Worm (Caenorhabditis elegans): ENCODE data around the gene chil-3.
"Not testable (repeated sequence)": the region's sequence is repeated elsewhere in the genome, so short reads cannot be mapped to it uniquely, and the experiment has no call there.

Gene chil-3

DNA sequence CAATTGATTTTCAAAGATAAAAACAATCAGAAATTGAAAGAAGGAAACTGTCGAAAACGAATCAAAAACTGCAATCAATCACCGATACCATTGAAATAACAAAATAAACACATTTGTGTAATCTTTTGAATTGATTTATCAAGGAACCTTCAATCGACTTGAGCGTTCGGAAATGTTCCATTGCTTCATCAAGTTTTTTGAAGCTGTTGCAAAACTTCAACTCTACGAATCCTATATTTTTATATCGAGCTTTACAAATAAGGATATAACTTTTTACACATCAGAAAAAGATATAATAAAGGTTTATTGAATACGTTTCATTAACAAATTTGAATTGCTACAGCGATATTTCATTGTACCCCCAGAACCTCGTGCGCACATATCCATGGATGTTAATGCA, 11.7 kb upstream of the chil-3 start, which contains the start of gene chil-8:
Gene chil-8 (minus strand): TSS at position 101 of the 400 bp plus-strand sequence.
- TF ChIP-seq tbx-37 (GFP tag; conservative IDR thresholded peaks at IDR 0.05) (no peak), ets-7 (tag; optimal IDR thresholded peaks at IDR 0.05) (no peak), aly-1 (tag; optimal IDR thresholded peaks at IDR 0.05) (no peak), sea-1 (GFP tag; conservative IDR thresholded peaks at IDR 0.05) (no peak), hmg-4 (GFP tag; optimal IDR thresholded peaks at IDR 0.05) (no peak), tbx-11 (GFP tag; IDR thresholded peaks at IDR 0.05) (no peak), ceh-36 (tag; optimal IDR thresholded peaks at IDR 0.05) (no peak)

DNA sequence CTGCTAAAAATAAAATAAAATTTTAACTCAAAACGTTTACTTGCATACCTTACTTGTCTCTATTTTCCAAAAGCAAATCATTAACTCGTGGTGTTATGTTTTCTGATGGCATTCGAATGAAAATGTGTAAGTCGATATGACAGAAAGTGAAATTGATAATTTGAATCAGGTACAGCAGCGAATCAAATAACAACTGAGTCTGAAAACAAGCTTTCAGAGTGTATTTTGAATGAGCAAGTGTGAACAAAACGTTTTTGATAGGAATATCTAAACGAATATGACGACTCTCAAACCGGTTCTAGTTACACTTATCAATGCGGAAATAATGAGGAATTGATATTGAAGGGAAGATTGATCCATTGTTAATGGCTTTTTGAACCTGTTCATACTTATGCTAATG, 9.8 kb upstream of the chil-3 start, which contains the start of gene chil-7:
Gene chil-7 (minus strand): TSS at position 112 of the 400 bp plus-strand sequence.
- TF ChIP-seq pes-1 (GFP tag; IDR thresholded peaks at IDR 0.05) (no peak), flt-1 (GFP tag; IDR thresholded peaks at IDR 0.05) (no peak), hmbx-1 (tag; optimal IDR thresholded peaks at IDR 0.05) (no peak), ceh-36 (tag; optimal IDR thresholded peaks at IDR 0.05) (no peak)

DNA sequence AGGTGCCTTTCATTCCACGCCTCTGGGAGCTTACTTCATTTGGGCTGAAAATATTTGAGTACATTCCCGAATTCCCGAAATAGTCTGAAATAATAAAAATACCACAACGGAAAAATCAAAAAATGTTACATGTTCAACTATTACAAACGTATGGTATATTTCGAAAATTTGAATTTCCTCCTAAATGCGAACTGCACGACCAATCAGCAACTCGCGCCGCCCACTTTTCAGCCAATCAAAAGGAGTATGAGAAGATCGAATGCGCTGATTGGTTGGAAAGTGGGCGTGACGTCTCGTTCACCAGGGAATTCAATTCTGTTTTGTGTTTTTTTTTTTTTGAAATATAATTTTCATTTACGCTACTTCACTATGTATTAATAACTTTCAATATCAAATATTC, 7.4 kb upstream of the chil-3 start, which contains the start of gene old-1:
Gene old-1 (minus strand): TSS at position 50 of the 400 bp plus-strand sequence.
- TF ChIP-seq ceh-13 (GFP tag; optimal IDR thresholded peaks at IDR 0.05) = no peak
- TF ChIP-seq hnd-1 (tag; optimal IDR thresholded peaks at IDR 0.05) = no peak
- TF ChIP-seq hmg-4 (GFP tag; optimal IDR thresholded peaks at IDR 0.05) = no peak
- TF ChIP-seq flt-1 (GFP tag; IDR thresholded peaks at IDR 0.05) = no peak
- TF ChIP-seq tbx-37 (GFP tag; conservative IDR thresholded peaks at IDR 0.05) = no peak
- TF ChIP-seq hmbx-1 (tag; optimal IDR thresholded peaks at IDR 0.05) = no peak
- no peak for TF ChIP-seq F13C5.2 (tag; optimal IDR thresholded peaks at IDR 0.05)
- no peak for TF ChIP-seq ets-7 (tag; optimal IDR thresholded peaks at IDR 0.05)
- no peak for TF ChIP-seq pes-1 (GFP tag; IDR thresholded peaks at IDR 0.05)
- no peak for TF ChIP-seq B0310.2 (tag; optimal IDR thresholded peaks at IDR 0.05)
- no peak for TF ChIP-seq aly-1 (tag; optimal IDR thresholded peaks at IDR 0.05)
- TF ChIP-seq tra-4 (tag; optimal IDR thresholded peaks at IDR 0.05) = no peak
- TF ChIP-seq scrt-1 (GFP tag; IDR thresholded peaks at IDR 0.05) = no peak
- no peak for TF ChIP-seq sea-1 (GFP tag; conservative IDR thresholded peaks at IDR 0.05)
- no peak for TF ChIP-seq ama-1 (optimal IDR thresholded peaks at IDR 0.05)
- no peak for TF ChIP-seq ceh-36 (tag; optimal IDR thresholded peaks at IDR 0.05)
- no peak for TF ChIP-seq tbx-11 (GFP tag; IDR thresholded peaks at IDR 0.05)

DNA sequence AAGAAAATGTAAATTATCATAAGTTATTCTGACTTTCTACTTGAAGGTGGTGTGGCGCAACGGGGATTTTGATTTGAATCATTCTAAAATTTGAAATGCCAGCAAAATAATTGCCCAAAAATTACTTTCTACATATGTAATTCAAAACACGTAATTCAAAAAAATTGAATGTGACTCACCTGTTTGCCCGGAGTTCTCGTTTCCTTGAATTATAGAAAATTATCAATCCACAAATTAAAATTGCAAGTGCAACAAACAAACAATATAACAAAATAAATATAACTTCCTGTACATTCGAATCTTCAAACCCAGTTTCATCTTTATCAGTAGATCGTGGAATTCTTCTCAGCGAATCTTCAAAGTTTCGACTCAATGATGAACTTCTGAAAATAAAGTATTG, 6.9 kb upstream of the chil-3 start:
- TF ChIP-seq flt-1 (GFP tag; IDR thresholded peaks at IDR 0.05) (no peak), tbx-11 (GFP tag; IDR thresholded peaks at IDR 0.05) (no peak), ceh-36 (tag; optimal IDR thresholded peaks at IDR 0.05) (no peak), ceh-13 (GFP tag; optimal IDR thresholded peaks at IDR 0.05) (no peak), tra-4 (tag; optimal IDR thresholded peaks at IDR 0.05) (no peak), hnd-1 (tag; optimal IDR thresholded peaks at IDR 0.05) (no peak), sea-1 (GFP tag; conservative IDR thresholded peaks at IDR 0.05) (no peak), ets-7 (tag; optimal IDR thresholded peaks at IDR 0.05) (no peak), B0310.2 (tag; optimal IDR thresholded peaks at IDR 0.05) (no peak), ama-1 (optimal IDR thresholded peaks at IDR 0.05) (no peak), hmg-4 (GFP tag; optimal IDR thresholded peaks at IDR 0.05) (no peak), aly-1 (tag; optimal IDR thresholded peaks at IDR 0.05) (no peak), scrt-1 (GFP tag; IDR thresholded peaks at IDR 0.05) (no peak), F13C5.2 (tag; optimal IDR thresholded peaks at IDR 0.05) (no peak), hmbx-1 (tag; optimal IDR thresholded peaks at IDR 0.05) (no peak), tbx-37 (GFP tag; conservative IDR thresholded peaks at IDR 0.05) (no peak)

ce11 chrII:9866378-9866777, 5.1 kb upstream of the chil-3 start, which contains the start of gene chil-1:
Gene chil-1 (minus strand): TSS chrII:9866478.
- TF ChIP-seq hnd-1 (tag; optimal IDR thresholded peaks at IDR 0.05); flt-1 (GFP tag; IDR thresholded peaks at IDR 0.05); scrt-1 (GFP tag; IDR thresholded peaks at IDR 0.05): not testable (repeated sequence)

DNA sequence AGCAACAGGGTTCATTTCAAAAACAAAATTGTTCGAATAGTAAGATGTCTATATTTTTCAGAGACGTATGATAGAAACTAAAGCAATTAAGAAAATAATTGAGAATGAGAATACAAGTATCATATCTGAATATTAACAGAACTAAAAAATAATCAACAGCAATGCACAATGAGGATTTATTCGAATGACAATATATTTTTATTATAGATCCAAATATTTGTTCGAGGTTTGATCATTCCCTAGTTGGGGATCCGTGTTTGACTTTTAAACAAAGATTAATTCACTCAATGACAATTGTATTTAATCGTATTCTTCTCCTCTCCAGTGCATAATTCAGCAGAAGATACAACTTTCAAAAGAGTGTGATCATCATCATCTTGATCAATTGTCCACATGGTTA, 853 bp upstream of the chil-3 start, which contains the start of gene C08H9.18:
Gene C08H9.18 (minus strand): TSS at position 101 of the 400 bp plus-strand sequence.
- TF ChIP-seq aly-1 (tag; optimal IDR thresholded peaks at IDR 0.05) = no peak
- no peak for TF ChIP-seq tra-4 (tag; optimal IDR thresholded peaks at IDR 0.05)
- TF ChIP-seq flt-1 (GFP tag; IDR thresholded peaks at IDR 0.05) = no peak
- TF ChIP-seq F13C5.2 (tag; optimal IDR thresholded peaks at IDR 0.05) = no peak
- TF ChIP-seq ceh-36 (tag; optimal IDR thresholded peaks at IDR 0.05) = no peak
- no peak for TF ChIP-seq sea-1 (GFP tag; conservative IDR thresholded peaks at IDR 0.05)

DNA sequence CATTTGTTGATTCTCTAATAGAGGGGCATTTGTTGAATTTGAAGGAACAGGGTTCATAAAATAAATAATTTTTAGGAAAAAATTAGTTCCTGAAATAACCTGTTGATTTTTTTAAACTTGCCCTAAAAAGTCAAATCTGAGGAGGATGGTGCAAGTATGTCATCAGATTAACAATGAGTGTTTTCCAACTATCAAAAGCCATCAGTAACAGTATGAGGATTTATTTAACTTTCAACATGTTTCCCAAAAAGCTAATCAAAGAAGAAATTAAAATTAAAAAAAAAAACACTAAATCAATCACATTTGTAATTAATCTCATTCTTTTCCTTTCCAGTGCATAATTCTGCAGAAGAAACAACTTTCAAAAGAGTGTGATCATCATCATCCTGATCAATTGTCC, 1.7 kb downstream of the chil-3 start, which contains the start of gene chil-5:
Gene chil-5 (minus strand): TSS at position 101 of the 400 bp plus-strand sequence.
- no peak for TF ChIP-seq tra-4 (tag; optimal IDR thresholded peaks at IDR 0.05)
- TF ChIP-seq aly-1 (tag; optimal IDR thresholded peaks at IDR 0.05) = no peak
- TF ChIP-seq hnd-1 (tag; optimal IDR thresholded peaks at IDR 0.05) = no peak

- no peak for TF ChIP-seq ama-1 (optimal IDR thresholded peaks at IDR 0.05)
- no peak for TF ChIP-seq sea-1 (GFP tag; conservative IDR thresholded peaks at IDR 0.05)
- no peak for TF ChIP-seq hmg-4 (GFP tag; optimal IDR thresholded peaks at IDR 0.05)
- no peak for TF ChIP-seq pes-1 (GFP tag; IDR thresholded peaks at IDR 0.05)
- TF ChIP-seq tbx-37 (GFP tag; conservative IDR thresholded peaks at IDR 0.05) = no peak
- no peak for TF ChIP-seq ceh-13 (GFP tag; optimal IDR thresholded peaks at IDR 0.05)
- TF ChIP-seq flt-1 (GFP tag; IDR thresholded peaks at IDR 0.05) = no peak
- TF ChIP-seq scrt-1 (GFP tag; IDR thresholded peaks at IDR 0.05) = no peak
- no peak for TF ChIP-seq ets-7 (tag; optimal IDR thresholded peaks at IDR 0.05)
- no peak for TF ChIP-seq B0310.2 (tag; optimal IDR thresholded peaks at IDR 0.05)
- TF ChIP-seq aly-1 (tag; optimal IDR thresholded peaks at IDR 0.05) = no peak
- TF ChIP-seq tbx-11 (GFP tag; IDR thresholded peaks at IDR 0.05) = no peak
- no peak for TF ChIP-seq hnd-1 (tag; optimal IDR thresholded peaks at IDR 0.05)
- no peak for TF ChIP-seq F13C5.2 (tag; optimal IDR thresholded peaks at IDR 0.05)
- TF ChIP-seq ceh-36 (tag; optimal IDR thresholded peaks at IDR 0.05) = no peak
- no peak for TF ChIP-seq tra-4 (tag; optimal IDR thresholded peaks at IDR 0.05)
- no peak for TF ChIP-seq hmbx-1 (tag; optimal IDR thresholded peaks at IDR 0.05)
These were observed 3.5 kb downstream of the chil-3 start, which contains the start of gene chil-6 for ce11 chrII:9857791-9858190. Gene chil-6 (minus strand): TSS chrII:9857891.

All from whole organism, early embryonic.